Worm (Caenorhabditis elegans) whole organism, young adult: ENCODE data around the gene W03A5.1.

Experiments
- F10E7.11 ChIP-seq: sonication (generic microtip); optimal IDR thresholded peaks from 2 replicates; lab custom pipeline; 2017; ENCODE audit warnings: mild to moderate bottlenecking, missing genetic modification characterization, moderate library complexity, missing compliant biosample characterization
- Y95B8A.8 ChIP-seq: fragments of 200-800 bp; sonication (Bioruptor generic); IDR thresholded peaks from 2 replicates; pipeline ENCODE4 v1.3.6; 2022; ENCODE audit warnings: missing genetic modification reagents, missing genetic modification characterization, missing compliant biosample characterization
- attf-3 ChIP-seq: fragments of 200-800 bp; sonication (Bioruptor generic); conservative IDR thresholded peaks from 2 replicates; pipeline ENCODE4 v1.3.6; 2022; ENCODE audit warnings: missing genetic modification reagents, missing genetic modification characterization, missing compliant biosample characterization
- bed-2 ChIP-seq: fragments of 200-800 bp; sonication (Bioruptor generic); IDR thresholded peaks from 2 replicates; pipeline ENCODE4 v1.3.6; 2022; ENCODE audit warnings: missing genetic modification reagents, missing genetic modification characterization, missing compliant biosample characterization
- dpff-1 ChIP-seq: sonication (generic microtip); optimal IDR thresholded peaks from 2 replicates; lab custom pipeline; 2017; ENCODE audit warnings: mild to moderate bottlenecking, missing genetic modification characterization, missing compliant biosample characterization
- egl-18 ChIP-seq: fragments of 200-800 bp; sonication (Bioruptor generic); IDR thresholded peaks from 2 replicates; pipeline ENCODE4 v1.3.6; 2022; ENCODE audit warnings: missing genetic modification reagents, missing genetic modification characterization, missing compliant biosample characterization
- hlh-12 ChIP-seq: sonication (generic microtip); optimal IDR thresholded peaks from 2 replicates; lab custom pipeline; 2016; ENCODE audit warnings: missing genetic modification characterization, missing compliant biosample characterization
- let-526 ChIP-seq: fragments of 200-800 bp; sonication (Bioruptor generic); IDR thresholded peaks from 2 replicates; pipeline ENCODE4 v1.3.6; 2022; ENCODE audit warnings: missing genetic modification reagents, missing genetic modification characterization, missing compliant biosample characterization
- pha-4 ChIP-seq: fragments of 150-350 bp; sonication (generic microtip); optimal IDR thresholded peaks from 2 replicates; lab custom pipeline; 2014; ENCODE audit warnings: missing biosample characterization, missing genetic modification reagents, missing genetic modification characterization
- tbp1 ChIP-seq: fragments of 200-800 bp; sonication (Bioruptor generic); optimal IDR thresholded peaks from 2 replicates; lab custom pipeline; 2018; ENCODE audit warnings: mild to moderate bottlenecking, missing genetic modification characterization, missing compliant biosample characterization
- tbx-9 ChIP-seq: sonication (generic microtip); optimal IDR thresholded peaks from 2 replicates; lab custom pipeline; 2016; ENCODE audit warnings: borderline replicate concordance, missing genetic modification characterization, inconsistent platforms, missing compliant biosample characterization
- unc-62 ChIP-seq: fragments of 150-350 bp; optimal IDR thresholded peaks from 2 replicates; lab custom pipeline; 2014; ENCODE audit warnings: missing biosample characterization, missing genetic modification reagents, missing genetic modification characterization

DNA sequence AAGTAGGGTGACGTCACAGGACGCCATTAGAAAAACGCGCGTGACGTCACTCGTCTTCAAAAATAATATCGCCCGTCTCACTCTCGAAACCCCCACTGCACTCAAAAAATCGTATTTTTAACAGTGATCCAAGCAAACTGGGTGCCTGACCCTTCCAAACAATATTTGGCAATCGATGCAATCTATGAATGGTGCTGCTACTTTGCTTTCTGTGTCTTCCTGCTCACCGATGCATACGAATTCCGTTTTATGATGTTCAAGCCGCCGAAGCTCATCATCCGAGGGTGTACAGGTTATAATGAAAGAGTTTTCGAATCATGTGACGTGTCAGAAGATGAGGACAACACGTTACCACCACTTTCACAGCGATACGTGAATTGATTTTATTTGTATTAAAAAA lies at the start of gene W03A5.1:
- TF ChIP-seq tbx-9 (no peak), F10E7.11 (no peak), egl-18 (GFP tag; lab: Robert Waterston, UW) (no peak), dpff-1 (no peak), unc-62 (GFP tag; lab: Kevin White, UChicago) (no peak), tbp1 (GFP tag; lab: Kevin White, UChicago) (no peak), pha-4 (tag; lab: Kevin White, UChicago) (no peak), let-526 (GFP tag; lab: Robert Waterston, UW) (no peak), hlh-12 (tag; lab: Kevin White, UChicago) (no peak), attf-3 (no peak), Y95B8A.8 (no peak), bed-2 (GFP tag; lab: Robert Waterston, UW) (no peak)
